Worm (Caenorhabditis elegans) whole organism, late embryonic: Measurements from ENCODE around the gene M28.8.

Experiments
- ceh-30 ChIP-seq: fragments of 150-350 bp; optimal IDR thresholded peaks from 2 replicates; lab custom pipeline; 2014; ENCODE audit warnings: missing biosample characterization, missing genetic modification characterization
- dmd-4 ChIP-seq: sonication (generic microtip); optimal IDR thresholded peaks from 2 replicates; lab custom pipeline; 2016; ENCODE audit warnings: borderline replicate concordance, missing genetic modification characterization, missing compliant biosample characterization
- ets-4 ChIP-seq: sonication (generic microtip); optimal IDR thresholded peaks from 2 replicates; lab custom pipeline; 2016; ENCODE audit warnings: missing genetic modification characterization, missing compliant biosample characterization
- lin-11 ChIP-seq: fragments of 200-800 bp; sonication (Bioruptor generic); optimal IDR thresholded peaks from 2 replicates; lab custom pipeline; 2018; ENCODE audit warnings: mild to moderate bottlenecking, missing genetic modification characterization, missing compliant biosample characterization

DNA sequence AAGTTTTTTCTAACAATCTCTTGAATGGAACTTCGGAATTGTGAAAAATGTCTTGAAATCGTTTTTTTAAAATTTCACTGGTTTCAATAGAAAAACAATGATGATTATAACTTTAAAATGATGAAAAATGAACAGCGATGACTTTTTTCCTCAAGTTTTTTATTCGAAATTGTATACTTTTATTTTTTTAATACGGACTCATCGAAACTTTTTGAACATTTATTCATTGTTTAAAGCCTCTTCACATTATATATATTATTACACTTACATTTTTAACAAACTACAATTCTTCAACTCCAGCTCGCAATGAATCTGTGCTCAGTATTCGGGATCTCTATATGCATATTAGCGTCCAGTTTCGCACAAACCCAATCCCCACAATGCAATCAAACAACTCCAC lies at the start of gene M28.8:
- TF ChIP-seq ets-4 (tag; lab: Kevin White, UChicago), result no peak
- no peak for TF ChIP-seq lin-11
- TF ChIP-seq dmd-4 (tag; lab: Kevin White, UChicago), result no peak
- no peak for TF ChIP-seq ceh-30
